Fruit fly (Drosophila melanogaster) whole organism, prepupa: Measurements from ENCODE around the gene bdl.

Experiments
- CG3032 ChIP-seq: fragments of 200-800 bp; optimal IDR thresholded peaks from 2 replicates; lab custom pipeline; 2019; ENCODE audit warnings: missing biosample characterization, mild to moderate bottlenecking, missing genetic modification characterization, moderate library complexity
- CG32006 ChIP-seq: fragments of 200-800 bp; sonication (Bioruptor generic); optimal IDR thresholded peaks from 3 replicates; lab custom pipeline; 2017; ENCODE audit warnings: missing biosample characterization, mild to moderate bottlenecking, missing genetic modification characterization
- CG3919 ChIP-seq: fragments of 200-800 bp; sonication (Bioruptor generic); optimal IDR thresholded peaks from 3 replicates; lab custom pipeline; 2016; ENCODE audit warnings: missing biosample characterization, missing genetic modification characterization
- CG4318 ChIP-seq: fragments of 200-800 bp; sonication (Bioruptor generic); optimal IDR thresholded peaks from 3 replicates; lab custom pipeline; 2017; ENCODE audit warnings: missing biosample characterization, mild to moderate bottlenecking, missing genetic modification characterization
- CG6276 ChIP-seq: fragments of 200-800 bp; sonication (Bioruptor generic); optimal IDR thresholded peaks from 2 replicates; lab custom pipeline; 2017; ENCODE audit warnings: missing biosample characterization, mild to moderate bottlenecking, missing genetic modification characterization
- CG6792 ChIP-seq: fragments of 200-800 bp; sonication (Bioruptor generic); optimal IDR thresholded peaks from 3 replicates; lab custom pipeline; 2016; ENCODE audit warnings: missing biosample characterization, missing genetic modification characterization
- CG6808 ChIP-seq: fragments of 200-800 bp; sonication (Bioruptor generic); optimal IDR thresholded peaks from 3 replicates; lab custom pipeline; 2017; ENCODE audit warnings: missing biosample characterization, missing genetic modification characterization, mild to moderate bottlenecking, moderate library complexity, missing genetic modification reagents
- CG6854 ChIP-seq: fragments of 200-800 bp; sonication (Bioruptor generic); optimal IDR thresholded peaks from 2 replicates; lab custom pipeline; 2017; ENCODE audit warnings: missing biosample characterization, mild to moderate bottlenecking, missing genetic modification characterization
- CG7368 ChIP-seq: fragments of 200-800 bp; sonication (Bioruptor generic); optimal IDR thresholded peaks from 3 replicates; lab custom pipeline; 2016; ENCODE audit warnings: missing biosample characterization, missing genetic modification characterization
- CG8319 ChIP-seq: fragments of 200-800 bp; sonication (Bioruptor generic); optimal IDR thresholded peaks from 3 replicates; lab custom pipeline; 2016; ENCODE audit warnings: missing biosample characterization, missing genetic modification characterization
- Eip75B ChIP-seq: fragments of 200-800 bp; sonication (Bioruptor generic); optimal IDR thresholded peaks from 3 replicates; lab custom pipeline; 2016; ENCODE audit warnings: missing biosample characterization, missing genetic modification characterization
- Eip78C ChIP-seq: fragments of 200-800 bp; sonication (Bioruptor generic); peaks from one replicate; lab custom pipeline; 2016; ENCODE audit warnings: missing biosample characterization, missing genetic modification characterization
- Eip93F ChIP-seq: fragments of 200-800 bp; sonication (Bioruptor generic); optimal IDR thresholded peaks from 2 replicates; lab custom pipeline; 2016; ENCODE audit warnings: missing biosample characterization, mild to moderate bottlenecking, missing genetic modification characterization
- Ets21C ChIP-seq: fragments of 200-800 bp; sonication (Bioruptor generic); optimal IDR thresholded peaks from 3 replicates; lab custom pipeline; 2016; ENCODE audit warnings: missing biosample characterization, missing genetic modification characterization
- Ets96B ChIP-seq: fragments of 200-800 bp; optimal IDR thresholded peaks from 2 replicates; lab custom pipeline; 2019; ENCODE audit warnings: missing biosample characterization, mild to moderate bottlenecking, missing genetic modification characterization, moderate library complexity
- Gug ChIP-seq: fragments of 200-800 bp; sonication (Bioruptor generic); IDR thresholded peaks from 2 replicates; pipeline ENCODE4 v1.3.6; 2022; ENCODE audit warnings: missing biosample characterization, missing genetic modification characterization
- Hr38 ChIP-seq: sonication (Bioruptor generic); optimal IDR thresholded peaks from 2 replicates; lab custom pipeline; 2016; ENCODE audit warnings: missing biosample characterization, missing genetic modification characterization
- Hr39 ChIP-seq: fragments of 200-800 bp; sonication (Bioruptor generic); optimal IDR thresholded peaks from 2 replicates; lab custom pipeline; 2016; ENCODE audit warnings: missing biosample characterization, missing genetic modification characterization
- Hr4 ChIP-seq: fragments of 200-800 bp; sonication (Bioruptor generic); optimal IDR thresholded peaks from 3 replicates; lab custom pipeline; 2016; ENCODE audit warnings: missing biosample characterization, missing genetic modification characterization
- Lpt ChIP-seq: fragments of 200-800 bp; sonication (Bioruptor generic); optimal IDR thresholded peaks from 3 replicates; lab custom pipeline; 2016; ENCODE audit warnings: missing biosample characterization, missing genetic modification characterization
- Met ChIP-seq: fragments of 200-800 bp; sonication (Bioruptor generic); optimal IDR thresholded peaks from 3 replicates; lab custom pipeline; 2016; ENCODE audit warnings: missing biosample characterization, missing genetic modification characterization
- OdsH ChIP-seq: fragments of 200-800 bp; sonication (Bioruptor generic); optimal IDR thresholded peaks from 3 replicates; lab custom pipeline; 2016; ENCODE audit warnings: missing biosample characterization, missing genetic modification characterization
- Smox ChIP-seq: fragments of 200-800 bp; sonication (Bioruptor generic); optimal IDR thresholded peaks from 3 replicates; lab custom pipeline; 2016; ENCODE audit warnings: missing biosample characterization, missing genetic modification characterization
- Sox102F ChIP-seq: fragments of 200-800 bp; sonication (Bioruptor generic); optimal IDR thresholded peaks from 2 replicates; lab custom pipeline; 2016; ENCODE audit warnings: missing biosample characterization, mild to moderate bottlenecking, missing genetic modification characterization
- Sox14 ChIP-seq: fragments of 200-800 bp; sonication (Bioruptor generic); optimal IDR thresholded peaks from 3 replicates; lab custom pipeline; 2016; ENCODE audit warnings: missing biosample characterization, missing genetic modification characterization
- achi ChIP-seq: fragments of 200-800 bp; sonication (Bioruptor generic); optimal IDR thresholded peaks from 3 replicates; lab custom pipeline; 2016; ENCODE audit warnings: missing biosample characterization, missing genetic modification characterization
- cyc ChIP-seq: fragments of 200-800 bp; sonication (Bioruptor generic); optimal IDR thresholded peaks from 3 replicates; lab custom pipeline; 2016; ENCODE audit warnings: missing biosample characterization, missing genetic modification characterization
- dac ChIP-seq: fragments of 200-800 bp; sonication (Bioruptor generic); optimal IDR thresholded peaks from 2 replicates; lab custom pipeline; 2017; ENCODE audit warnings: missing biosample characterization, mild to moderate bottlenecking, missing genetic modification characterization
- dsx ChIP-seq: fragments of 200-800 bp; optimal IDR thresholded peaks from 3 replicates; lab custom pipeline; 2019; ENCODE audit warnings: missing biosample characterization, mild to moderate bottlenecking, missing genetic modification characterization, moderate library complexity; ENCODE audit not compliant: poor library complexity, severe bottlenecking
- esn ChIP-seq: fragments of 200-800 bp; sonication (Bioruptor generic); optimal IDR thresholded peaks from 2 replicates; lab custom pipeline; 2016; ENCODE audit warnings: missing biosample characterization, mild to moderate bottlenecking, missing genetic modification characterization, moderate library complexity
- fd59A ChIP-seq: fragments of 200-800 bp; sonication (Bioruptor generic); optimal IDR thresholded peaks from 2 replicates; lab custom pipeline; 2017; ENCODE audit warnings: missing biosample characterization, mild to moderate bottlenecking, missing genetic modification characterization, missing genetic modification reagents
- fd85E ChIP-seq: fragments of 200-800 bp; sonication (Bioruptor generic); optimal IDR thresholded peaks from 3 replicates; lab custom pipeline; 2016; ENCODE audit warnings: missing biosample characterization, missing genetic modification characterization
- fkh ChIP-seq: fragments of 200-800 bp; sonication (Bioruptor generic); optimal IDR thresholded peaks from 3 replicates; lab custom pipeline; 2017; ENCODE audit warnings: missing biosample characterization, mild to moderate bottlenecking, missing genetic modification characterization, moderate library complexity
- net ChIP-seq: fragments of 200-800 bp; sonication (Bioruptor generic); optimal IDR thresholded peaks from 3 replicates; lab custom pipeline; 2016; ENCODE audit warnings: missing biosample characterization, missing genetic modification characterization
- pdm3 ChIP-seq: fragments of 200-800 bp; sonication (Bioruptor generic); optimal IDR thresholded peaks from 3 replicates; lab custom pipeline; 2016; ENCODE audit warnings: missing biosample characterization, missing genetic modification characterization
- salr ChIP-seq, 2 experiments: fragments of 200-800 bp; sonication (Bioruptor generic); optimal IDR thresholded peaks; 3 replicates each; lab custom pipeline; 2016 to 2018; ENCODE audit warnings: missing biosample characterization in 2 of 2, missing genetic modification characterization in 2 of 2, mild to moderate bottlenecking in 1 of 2
- ss ChIP-seq, 2 experiments: fragments of 200-800 bp; sonication (Bioruptor generic); optimal IDR thresholded peaks; 2 replicates in 1 of 2; 3 replicates in 1 of 2; lab custom pipeline; 2017 to 2018; ENCODE audit warnings: mild to moderate bottlenecking in 2 of 2, missing biosample characterization in 2 of 2, missing genetic modification characterization in 2 of 2, moderate library complexity in 1 of 2
- svp ChIP-seq: fragments of 200-800 bp; sonication (Bioruptor generic); peaks from one replicate; lab custom pipeline; 2016; ENCODE audit warnings: missing biosample characterization, missing genetic modification characterization

bdl gene

dm6 chr2L:4366652-4367051 lies 42.3 kb downstream of the bdl start:
- TF ChIP-seq Sox102F (GFP tag; lab: Kevin White, UChicago) (no peak), CG7368 (no peak), salr (GFP tag; optimal IDR thresholded peaks at IDR 0.05; lab: Kevin White, UChicago) (no peak), Ets21C (no peak), Gug (no peak), Eip93F (GFP tag; lab: Kevin White, UChicago) (no peak), CG4318 (GFP tag; lab: Kevin White, UChicago) (no peak), cyc (GFP tag; lab: Kevin White, UChicago) (no peak), Ets96B (no peak), achi (no peak), net (GFP tag; lab: Kevin White, UChicago) (no peak), OdsH (no peak), Eip78C (GFP tag; lab: Kevin White, UChicago) (no peak), esn (GFP tag; lab: Kevin White, UChicago) (no peak), CG3919 (GFP tag; lab: Kevin White, UChicago) (no peak), dsx (GFP tag; lab: Kevin White, UChicago) (no peak)

- TF ChIP-seq fkh (GFP tag; lab: Kevin White, UChicago) (peak; percentile 65), pdm3 (GFP tag; lab: Kevin White, UChicago) (no peak)
Measured at dm6 chr2L:4368553-4369268, 44.4 kb downstream of the bdl start.

- TF ChIP-seq Hr39 (no peak), svp (GFP tag; lab: Kevin White, UChicago) (no peak), Eip93F (GFP tag; lab: Kevin White, UChicago) (no peak), Gug (no peak), Sox102F (GFP tag; lab: Kevin White, UChicago) (no peak), Met (GFP tag; lab: Kevin White, UChicago) (no peak), CG6854 (GFP tag; lab: Kevin White, UChicago) (no peak), pdm3 (GFP tag; lab: Kevin White, UChicago) (no peak), CG6808 (GFP tag; lab: Kevin White, UChicago) (no peak), CG32006 (GFP tag; lab: Kevin White, UChicago) (no peak), Lpt (GFP tag; lab: Kevin White, UChicago) (no peak), Hr4 (GFP tag; lab: Kevin White, UChicago) (no peak), dac (no peak)
Measured at dm6 chr2L:4370007-4370521, 45.7 kb downstream of the bdl start.

- no peak for TF ChIP-seq CG6276 (GFP tag; lab: Kevin White, UChicago)
- no peak for TF ChIP-seq Hr38
- peak in 1 of 2 experiments; percentile 34 for TF ChIP-seq ss (GFP tag; optimal IDR thresholded peaks at IDR 0.05; lab: Kevin White, UChicago)
- no peak for TF ChIP-seq fd85E (GFP tag; lab: Kevin White, UChicago)
- no peak for TF ChIP-seq CG3032 (tag; lab: Kevin White, UChicago)
- TF ChIP-seq dac, result no peak
- no peak for TF ChIP-seq salr (GFP tag; optimal IDR thresholded peaks at IDR 0.05; lab: Kevin White, UChicago)
- no peak for TF ChIP-seq Eip93F (GFP tag; lab: Kevin White, UChicago)
- peak; percentile 63 for TF ChIP-seq Hr39
- no peak for TF ChIP-seq svp (GFP tag; lab: Kevin White, UChicago)
- no peak for TF ChIP-seq CG8319 (GFP tag; lab: Kevin White, UChicago)
- TF ChIP-seq Eip75B (GFP tag; lab: Kevin White, UChicago), result no peak
- no peak for TF ChIP-seq Sox14 (GFP tag; lab: Kevin White, UChicago)
- no peak for TF ChIP-seq CG6792 (GFP tag; lab: Kevin White, UChicago)
- no peak for TF ChIP-seq fd59A (GFP tag; lab: Kevin White, UChicago)
- TF ChIP-seq Smox (GFP tag; lab: Kevin White, UChicago), result no peak
Measured at dm6 chr2L:4370592-4370991, 46.2 kb downstream of the bdl start.
